Worm (Caenorhabditis elegans): ENCODE results near the gene egl-10.

DNA sequence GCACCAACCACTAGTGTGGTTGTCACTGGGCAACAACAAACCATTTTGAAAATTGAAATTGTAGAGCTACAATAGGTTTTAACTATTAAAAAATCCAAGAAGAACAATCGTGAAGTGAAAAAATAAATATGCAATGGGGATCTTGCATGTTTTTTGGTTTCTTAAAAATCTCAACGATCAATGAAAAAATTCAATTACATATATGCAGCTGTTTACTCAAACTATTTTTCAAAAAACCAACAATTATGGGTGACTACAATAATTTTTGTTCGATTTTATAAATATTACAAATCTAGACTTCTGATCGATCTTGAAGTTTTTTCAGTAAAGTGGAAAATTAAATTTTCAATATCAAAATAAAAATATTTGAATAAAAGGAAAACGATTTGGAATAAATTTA, 54.3 kb downstream of the egl-10 start, which contains the start of gene cdr-4:
- no peak for TF ChIP-seq klf-2 (GFP tag; conservative IDR thresholded peaks at IDR 0.05)
- no peak for TF ChIP-seq ztf-29 (GFP tag; IDR thresholded peaks at IDR 0.05)
- TF ChIP-seq ztf-23 (GFP tag; IDR thresholded peaks at IDR 0.05): no peak
- TF ChIP-seq med-1 (GFP tag; optimal IDR thresholded peaks at IDR 0.05; ENCODE audit: insufficient read depth): no peak
- TF ChIP-seq flt-1 (GFP tag; IDR thresholded peaks at IDR 0.05): no peak
- no peak for TF ChIP-seq cog-1 (tag; optimal IDR thresholded peaks at IDR 0.05)

Measured in whole organism, midembryonic.